Worm (Caenorhabditis elegans) whole organism, mixed stage, embryonic: ENCODE results near the gene F25G6.8.

Experiments used
- M03D4.4 ChIP-seq: sonication (generic microtip); optimal IDR thresholded peaks from 2 replicates; lab custom pipeline; 2017; ENCODE audit warnings: mild to moderate bottlenecking, missing genetic modification characterization, missing compliant biosample characterization
- ceh-39 ChIP-seq: fragments of 150-350 bp; optimal IDR thresholded peaks from 2 replicates; lab custom pipeline; 2014; ENCODE audit warnings: missing biosample characterization, missing genetic modification characterization
- ceh-43 ChIP-seq: fragments of 200-800 bp; sonication (Bioruptor generic); optimal IDR thresholded peaks from 2 replicates; lab custom pipeline; 2018; ENCODE audit warnings: mild to moderate bottlenecking, missing genetic modification characterization, moderate library complexity, missing compliant biosample characterization
- ceh-83 ChIP-seq: fragments of 200-800 bp; sonication (Bioruptor generic); optimal IDR thresholded peaks from 2 replicates; lab custom pipeline; 2018; ENCODE audit warnings: mild to moderate bottlenecking, missing genetic modification characterization, missing compliant biosample characterization
- ces-1 ChIP-seq: fragments of 150-350 bp; optimal IDR thresholded peaks from 2 replicates; lab custom pipeline; 2014; ENCODE audit warnings: missing biosample characterization, missing genetic modification reagents, missing genetic modification characterization
- cnd-1 ChIP-seq: fragments of 200-800 bp; sonication (Bioruptor generic); optimal IDR thresholded peaks from 2 replicates; lab custom pipeline; 2018; ENCODE audit warnings: mild to moderate bottlenecking, missing genetic modification characterization, missing compliant biosample characterization
- drap-1 ChIP-seq: fragments of 200-800 bp; sonication (Bioruptor generic); optimal IDR thresholded peaks from 3 replicates; lab custom pipeline; 2018; ENCODE audit warnings: mild to moderate bottlenecking, missing genetic modification characterization, missing compliant biosample characterization
- elt-1 ChIP-seq: sonication (generic microtip); optimal IDR thresholded peaks from 2 replicates; lab custom pipeline; 2017; ENCODE audit warnings: missing genetic modification characterization, mild to moderate bottlenecking, missing compliant biosample characterization, antibody characterized with exemption, moderate library complexity, borderline replicate concordance; ENCODE audit not compliant: insufficient read depth
- elt-3 ChIP-seq: fragments of 150-350 bp; optimal IDR thresholded peaks from 2 replicates; lab custom pipeline; 2014; ENCODE audit warnings: missing biosample characterization, missing genetic modification characterization
- flh-1 ChIP-seq: fragments of 200-800 bp; sonication (Bioruptor generic); optimal IDR thresholded peaks from 2 replicates; lab custom pipeline; 2018; ENCODE audit warnings: mild to moderate bottlenecking, missing genetic modification characterization, moderate library complexity, missing compliant biosample characterization
- ham-2 ChIP-seq: fragments of 200-800 bp; sonication (Bioruptor generic); optimal IDR thresholded peaks from 2 replicates; lab custom pipeline; 2018; ENCODE audit warnings: mild to moderate bottlenecking, missing genetic modification characterization, missing compliant biosample characterization
- hlh-1 ChIP-seq: fragments of 150-350 bp; optimal IDR thresholded peaks from 2 replicates; lab custom pipeline; 2014; ENCODE audit warnings: missing biosample characterization, missing genetic modification reagents, missing genetic modification characterization
- lin-13 ChIP-seq: fragments of 150-350 bp; optimal IDR thresholded peaks from 2 replicates; lab custom pipeline; 2014; ENCODE audit warnings: missing biosample characterization, missing genetic modification characterization
- lin-32 ChIP-seq: fragments of 200-800 bp; sonication (Bioruptor generic); optimal IDR thresholded peaks from 2 replicates; lab custom pipeline; 2018; ENCODE audit warnings: mild to moderate bottlenecking, missing genetic modification characterization, missing compliant biosample characterization
- lsy-2 ChIP-seq: fragments of 150-350 bp; optimal IDR thresholded peaks from 2 replicates; lab custom pipeline; 2014; ENCODE audit warnings: missing biosample characterization, missing genetic modification characterization
- mab-5 ChIP-seq: fragments of 150-350 bp; optimal IDR thresholded peaks from 2 replicates; lab custom pipeline; 2014; ENCODE audit warnings: missing biosample characterization, missing genetic modification characterization
- mep-1 ChIP-seq: fragments of 150-350 bp; optimal IDR thresholded peaks from 2 replicates; lab custom pipeline; 2017; ENCODE audit warnings: missing biosample characterization, missing genetic modification reagents, missing genetic modification characterization, inconsistent platforms
- mls-2 ChIP-seq: sonication (generic microtip); optimal IDR thresholded peaks from 2 replicates; lab custom pipeline; 2016; ENCODE audit warnings: mild to moderate bottlenecking, missing genetic modification characterization, moderate library complexity, missing compliant biosample characterization
- nhr-12 ChIP-seq: fragments of 150-350 bp; optimal IDR thresholded peaks from 2 replicates; lab custom pipeline; 2014; ENCODE audit warnings: missing biosample characterization, missing genetic modification characterization
- nhr-237 ChIP-seq: fragments of 150-350 bp; optimal IDR thresholded peaks from 2 replicates; lab custom pipeline; 2014; ENCODE audit warnings: missing biosample characterization, missing genetic modification characterization
- nhr-28 ChIP-seq: fragments of 150-350 bp; optimal IDR thresholded peaks from 2 replicates; lab custom pipeline; 2014; ENCODE audit warnings: missing biosample characterization, missing genetic modification characterization
- nhr-76 ChIP-seq: sonication (generic microtip); optimal IDR thresholded peaks from 2 replicates; lab custom pipeline; 2017; ENCODE audit warnings: missing biosample characterization, missing genetic modification characterization
- pha-4 ChIP-seq: fragments of 150-350 bp; optimal IDR thresholded peaks from 2 replicates; lab custom pipeline; 2018; ENCODE audit warnings: missing biosample characterization, missing genetic modification reagents, missing genetic modification characterization
- sem-2 ChIP-seq: fragments of 200-800 bp; sonication (Bioruptor generic); optimal IDR thresholded peaks from 2 replicates; lab custom pipeline; 2018; ENCODE audit warnings: mild to moderate bottlenecking, missing genetic modification characterization, missing compliant biosample characterization
- snpc-4 ChIP-seq: fragments of 150-350 bp; optimal IDR thresholded peaks from 2 replicates; lab custom pipeline; 2014; ENCODE audit warnings: missing biosample characterization, missing genetic modification characterization
- sptf-1 ChIP-seq: sonication (generic microtip); optimal IDR thresholded peaks from 2 replicates; lab custom pipeline; 2017; ENCODE audit warnings: mild to moderate bottlenecking, missing genetic modification characterization, moderate library complexity, missing compliant biosample characterization
- tbx-8 ChIP-seq: fragments of 200-800 bp; sonication (Bioruptor generic); optimal IDR thresholded peaks from 2 replicates; lab custom pipeline; 2018; ENCODE audit warnings: mild to moderate bottlenecking, missing genetic modification characterization, moderate library complexity, missing compliant biosample characterization
- unc-120 ChIP-seq: sonication (generic microtip); optimal IDR thresholded peaks from 2 replicates; lab custom pipeline; 2017; ENCODE audit warnings: missing genetic modification characterization, missing compliant biosample characterization; ENCODE audit not compliant: poor library complexity, severe bottlenecking
- unc-39 ChIP-seq: fragments of 150-350 bp; optimal IDR thresholded peaks from 2 replicates; lab custom pipeline; 2014; ENCODE audit warnings: missing biosample characterization, missing genetic modification characterization
- unc-62 ChIP-seq: fragments of 150-350 bp; optimal IDR thresholded peaks from 2 replicates; lab custom pipeline; 2014; ENCODE audit warnings: missing biosample characterization, missing genetic modification reagents, missing genetic modification characterization
- zip-8 ChIP-seq: fragments of 150-350 bp; optimal IDR thresholded peaks from 2 replicates; lab custom pipeline; 2014; ENCODE audit warnings: missing biosample characterization, missing genetic modification characterization
- ztf-11 ChIP-seq: fragments of 150-350 bp; optimal IDR thresholded peaks from 2 replicates; lab custom pipeline; 2014; ENCODE audit warnings: missing biosample characterization, missing genetic modification characterization

F25G6.8 gene

DNA sequence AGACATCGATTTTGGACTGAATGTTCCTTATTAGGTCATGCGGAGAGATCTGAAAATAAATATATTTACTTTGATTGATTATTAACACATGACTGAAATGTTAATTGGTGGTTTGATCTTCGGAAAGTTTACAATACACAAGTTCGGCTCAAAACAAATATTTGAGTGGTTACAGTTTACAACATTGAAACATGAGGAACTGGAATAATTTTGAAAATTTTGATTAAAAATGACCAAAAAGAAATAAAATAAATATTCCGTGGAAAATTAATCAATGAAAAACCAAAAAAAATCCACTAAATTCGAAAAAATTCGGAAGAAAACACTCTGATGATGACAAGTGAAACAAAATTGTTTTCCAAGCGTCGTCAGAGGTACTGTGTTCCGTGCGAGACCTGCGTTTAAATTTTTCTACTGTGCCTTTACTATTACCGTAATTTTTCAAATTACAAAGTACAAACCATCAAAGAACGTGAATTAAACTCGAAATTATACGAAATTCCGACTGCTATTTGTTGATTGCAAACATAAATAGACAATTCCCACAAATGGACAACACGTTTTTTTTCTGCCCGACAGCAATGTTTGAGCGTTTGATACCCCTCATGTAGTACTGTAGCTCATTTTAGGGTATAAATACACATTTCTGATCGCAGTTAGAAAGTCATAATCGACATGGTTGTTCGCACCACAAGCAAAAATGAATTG is 44.0 kb downstream of the F25G6.8 start, which contains the start of the genes F45F2.11 and otpl-7:
TSS of gene F45F2.11 (minus strand) at position 51 of the 708 bp plus-strand sequence.
TSS of gene otpl-7 (plus strand) at position 658 of the 708 bp plus-strand sequence.
- TF ChIP-seq elt-3 (tag; lab: Kevin White, UChicago) (no peak), ceh-43 (GFP tag; lab: Kevin White, UChicago) (no peak), ztf-11 (tag; lab: Kevin White, UChicago) (no peak), M03D4.4 (tag; lab: Kevin White, UChicago) (no peak), ham-2 (no peak), flh-1 (GFP tag; lab: Kevin White, UChicago) (no peak), mls-2 (tag; lab: Kevin White, UChicago) (no peak), elt-1 (tag; lab: Kevin White, UChicago) (no peak), nhr-76 (tag; lab: Kevin White, UChicago) (no peak), unc-62 (GFP tag; lab: Kevin White, UChicago) (no peak), ceh-39 (no peak), tbx-8 (no peak), drap-1 (GFP tag; lab: Kevin White, UChicago) (no peak)

DNA sequence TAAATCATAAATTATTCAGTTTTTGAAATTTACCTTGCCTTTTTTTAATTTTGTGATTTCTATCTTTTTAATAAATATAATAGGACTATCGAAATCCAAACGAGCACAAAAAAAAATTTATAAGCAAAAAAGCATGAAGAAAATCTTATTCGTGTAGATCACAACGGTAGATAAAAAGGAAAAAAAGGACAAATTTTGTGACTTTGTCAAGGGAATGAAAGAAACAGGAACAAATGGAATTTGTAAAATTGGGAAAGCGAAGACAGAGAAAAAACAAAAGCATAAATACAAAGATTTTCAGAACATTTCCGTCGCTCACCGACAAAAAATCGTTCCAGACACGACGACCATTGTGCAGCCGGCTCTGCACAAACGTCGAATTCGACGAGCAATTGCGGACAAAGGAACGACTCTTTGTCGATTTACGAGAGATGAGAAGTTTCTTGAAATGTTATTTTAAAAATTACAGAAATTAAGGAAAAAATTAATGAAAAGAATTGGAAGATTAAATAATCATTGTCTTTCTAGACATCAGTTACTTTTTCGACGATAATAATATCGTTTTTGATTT is 46.1 kb downstream of the F25G6.8 start, which contains the start of gene F45F2.10:
TSS of gene F45F2.10 (minus strand) at position 51 of the 571 bp plus-strand sequence.
- TF ChIP-seq elt-3 (tag; lab: Kevin White, UChicago) (no peak), flh-1 (GFP tag; lab: Kevin White, UChicago) (no peak), ham-2 (no peak), unc-120 (tag; lab: Kevin White, UChicago) (no peak), ceh-83 (GFP tag; lab: Kevin White, UChicago) (no peak)

DNA sequence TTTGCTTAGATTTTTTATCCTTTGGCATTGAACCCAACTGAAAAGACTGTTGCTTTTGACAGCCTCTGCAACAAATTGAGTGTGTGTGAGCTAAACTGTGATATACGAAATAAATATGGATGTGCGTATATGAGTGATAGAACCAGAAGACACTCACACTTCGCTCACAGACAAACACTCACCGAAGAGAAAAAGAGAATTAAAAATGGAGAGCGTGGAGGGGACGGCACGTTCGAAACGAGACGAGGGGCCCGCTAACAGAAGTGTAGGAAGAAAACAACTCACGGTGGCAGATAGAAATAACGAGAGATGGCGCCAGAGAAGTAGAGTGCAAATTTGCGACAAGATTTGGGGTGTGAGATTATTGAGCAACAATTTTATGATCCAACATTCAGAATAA is 46.7 kb downstream of the F25G6.8 start:
- TF ChIP-seq ham-2 (no peak), M03D4.4 (tag; lab: Kevin White, UChicago) (no peak), nhr-76 (tag; lab: Kevin White, UChicago) (no peak), pha-4 (no peak), lin-32 (GFP tag; lab: Kevin White, UChicago) (no peak), ztf-11 (tag; lab: Kevin White, UChicago) (no peak), mab-5 (no peak), hlh-1 (no peak), sptf-1 (tag; lab: Kevin White, UChicago) (no peak), unc-62 (GFP tag; lab: Kevin White, UChicago) (no peak), sem-2 (no peak), ces-1 (GFP tag; lab: Kevin White, UChicago) (no peak), nhr-12 (tag; lab: Kevin White, UChicago) (no peak), snpc-4 (no peak)

DNA sequence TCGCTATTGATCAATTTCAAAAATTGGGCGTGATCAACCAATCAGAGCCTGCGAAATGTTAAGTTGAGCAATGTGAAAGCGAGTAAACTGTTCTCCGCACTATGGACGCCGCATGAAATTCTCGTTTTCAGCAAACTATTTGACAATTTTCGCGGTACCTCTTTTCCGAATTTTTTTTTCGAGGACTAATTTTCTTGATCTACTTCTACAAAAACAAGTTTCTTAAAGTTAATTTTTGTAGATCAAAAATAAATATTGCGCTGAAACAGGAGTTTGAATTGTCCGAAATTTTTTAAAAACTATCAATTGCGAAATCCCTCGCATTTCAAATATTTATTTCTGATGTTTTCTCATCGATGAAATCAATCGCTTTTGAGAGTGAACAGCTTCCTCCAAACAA is 47.3 kb downstream of the F25G6.8 start:
- no peak for TF ChIP-seq sem-2
- TF ChIP-seq ces-1 (GFP tag; lab: Kevin White, UChicago): no peak
- TF ChIP-seq mep-1 (tag; lab: Kevin White, UChicago): no peak
- TF ChIP-seq cnd-1 (tag; lab: Kevin White, UChicago): no peak
- TF ChIP-seq drap-1 (GFP tag; lab: Kevin White, UChicago): no peak
- no peak for TF ChIP-seq nhr-28 (tag; lab: Kevin White, UChicago)
- TF ChIP-seq nhr-237 (tag; lab: Kevin White, UChicago): no peak
- no peak for TF ChIP-seq unc-39
- no peak for TF ChIP-seq lsy-2 (tag; lab: Kevin White, UChicago)
- no peak for TF ChIP-seq hlh-1
- TF ChIP-seq sptf-1 (tag; lab: Kevin White, UChicago): no peak
- no peak for TF ChIP-seq lin-13 (tag; lab: Kevin White, UChicago)
- no peak for TF ChIP-seq unc-62 (GFP tag; lab: Kevin White, UChicago)
- TF ChIP-seq lin-32 (GFP tag; lab: Kevin White, UChicago): no peak
- TF ChIP-seq ceh-83 (GFP tag; lab: Kevin White, UChicago): no peak
- TF ChIP-seq ztf-11 (tag; lab: Kevin White, UChicago): no peak
- TF ChIP-seq ceh-39: no peak
- TF ChIP-seq zip-8 (tag; lab: Kevin White, UChicago): no peak
- TF ChIP-seq elt-1 (tag; lab: Kevin White, UChicago): no peak
- TF ChIP-seq ceh-43 (GFP tag; lab: Kevin White, UChicago): no peak
